Fruit fly (Drosophila melanogaster) whole organism, embryonic: ENCODE data around the gene Rlb1.

Experiments
- Atf-2 ChIP-seq: fragments of 200-800 bp; sonication (Bioruptor generic); optimal IDR thresholded peaks from 2 replicates; lab custom pipeline; 2016; ENCODE audit warnings: missing biosample characterization, missing genetic modification characterization
- Bdp1 ChIP-seq: fragments of 200-800 bp; sonication (Bioruptor generic); optimal IDR thresholded peaks from 3 replicates; lab custom pipeline; 2016; ENCODE audit warnings: missing biosample characterization, missing genetic modification characterization
- C15 ChIP-seq: fragments of 200-800 bp; sonication (Bioruptor generic); IDR thresholded peaks from 3 replicates; pipeline ENCODE4 v1.3.6; 2022; ENCODE audit warnings: missing biosample characterization, missing genetic modification characterization
- CG10267 ChIP-seq: fragments of 200-800 bp; sonication (Bioruptor generic); optimal IDR thresholded peaks from 2 replicates; lab custom pipeline; 2018; ENCODE audit warnings: missing biosample characterization, mild to moderate bottlenecking, missing genetic modification characterization, moderate library complexity
- CG11085 ChIP-seq: fragments of 200-800 bp; sonication (Bioruptor generic); IDR thresholded peaks from 2 replicates; pipeline ENCODE4 v1.3.6; 2022; ENCODE audit warnings: missing biosample characterization, missing genetic modification characterization
- CG11696 ChIP-seq: fragments of 200-800 bp; sonication (Bioruptor generic); IDR thresholded peaks from 2 replicates; pipeline ENCODE4 v1.3.6; 2022; ENCODE audit warnings: missing biosample characterization, missing genetic modification characterization
- CG12659 ChIP-seq: fragments of 200-800 bp; sonication (Bioruptor generic); optimal IDR thresholded peaks from 3 replicates; lab custom pipeline; 2017; ENCODE audit warnings: mild to moderate bottlenecking, missing biosample characterization, missing genetic modification reagents, missing genetic modification characterization
- CG14441 ChIP-seq: fragments of 200-800 bp; sonication (Bioruptor generic); IDR thresholded peaks from 2 replicates; pipeline ENCODE4 v1.3.6; 2022; ENCODE audit warnings: missing biosample characterization, missing genetic modification characterization
- CG15514 ChIP-seq: fragments of 200-800 bp; sonication (Bioruptor generic); optimal IDR thresholded peaks from 3 replicates; lab custom pipeline; 2017; ENCODE audit warnings: missing biosample characterization, missing genetic modification characterization, mild to moderate bottlenecking, moderate library complexity, missing genetic modification reagents
- CG2199 ChIP-seq: fragments of 200-800 bp; sonication (Bioruptor generic); IDR thresholded peaks from 3 replicates; pipeline ENCODE4 v1.3.6; 2022; ENCODE audit warnings: missing biosample characterization, missing genetic modification characterization
- CG30020 ChIP-seq: fragments of 200-800 bp; optimal IDR thresholded peaks from 2 replicates; lab custom pipeline; 2019; ENCODE audit warnings: missing biosample characterization, mild to moderate bottlenecking, missing genetic modification characterization, moderate library complexity
- CG30431 ChIP-seq: fragments of 200-800 bp; sonication (Bioruptor generic); optimal IDR thresholded peaks from 2 replicates; lab custom pipeline; 2017; ENCODE audit warnings: missing biosample characterization, missing genetic modification characterization
- CG43689 ChIP-seq: fragments of 200-800 bp; sonication (Bioruptor generic); IDR thresholded peaks from 2 replicates; pipeline ENCODE4 v1.3.6; 2022; ENCODE audit warnings: missing biosample characterization, missing genetic modification characterization
- CG7745 ChIP-seq: fragments of 200-800 bp; sonication (Bioruptor generic); optimal IDR thresholded peaks from 2 replicates; lab custom pipeline; 2018; ENCODE audit warnings: missing biosample characterization, mild to moderate bottlenecking, missing genetic modification characterization, moderate library complexity
- CG7786 ChIP-seq: fragments of 200-800 bp; sonication (Bioruptor generic); optimal IDR thresholded peaks from 2 replicates; lab custom pipeline; 2016; ENCODE audit warnings: missing biosample characterization, missing genetic modification characterization
- CG7839 ChIP-seq: fragments of 200-800 bp; sonication (Bioruptor generic); optimal IDR thresholded peaks from 3 replicates; lab custom pipeline; 2018; ENCODE audit warnings: missing biosample characterization, mild to moderate bottlenecking, missing genetic modification characterization, moderate library complexity
- CG9215 ChIP-seq: fragments of 200-800 bp; sonication (Bioruptor generic); IDR thresholded peaks from 2 replicates; pipeline ENCODE4 v1.3.6; 2022; ENCODE audit warnings: missing biosample characterization, missing genetic modification characterization
- Hr78 ChIP-seq, 2 experiments: fragments of 200-800 bp in 1 of 2; fragments of >200 bp in 1 of 2; sonication (Bioruptor generic) in 1 of 2; optimal IDR thresholded peaks; 2 replicates each; lab custom pipeline; 2017 to 2019; ENCODE audit warnings: missing biosample characterization in 2 of 2, missing genetic modification characterization in 2 of 2, mild to moderate bottlenecking in 1 of 2, moderate library complexity in 1 of 2
- Lpt ChIP-seq: fragments of >200 bp; optimal IDR thresholded peaks from 2 replicates; lab custom pipeline; 2018; ENCODE audit warnings: missing biosample characterization, missing genetic modification characterization
- Mrtf ChIP-seq: fragments of 200-800 bp; sonication (Bioruptor generic); IDR thresholded peaks from 3 replicates; pipeline ENCODE4 v1.3.6; 2022; ENCODE audit warnings: missing biosample characterization, missing genetic modification characterization
- NK7.1 ChIP-seq: fragments of 200-800 bp; sonication (Bioruptor generic); optimal IDR thresholded peaks from 3 replicates; lab custom pipeline; 2016; ENCODE audit warnings: missing biosample characterization, missing genetic modification characterization
- PHDP ChIP-seq: fragments of 200-800 bp; sonication (Bioruptor generic); optimal IDR thresholded peaks from 3 replicates; lab custom pipeline; 2018; ENCODE audit warnings: missing biosample characterization, mild to moderate bottlenecking, missing genetic modification characterization, moderate library complexity
- Pdp1 ChIP-seq, 2 experiments: fragments of 200-800 bp; sonication (Bioruptor generic); optimal IDR thresholded peaks; 3 replicates each; lab custom pipeline; 2016; ENCODE audit warnings: missing biosample characterization in 2 of 2, missing genetic modification characterization in 2 of 2, mild to moderate bottlenecking in 1 of 2, moderate library complexity in 1 of 2
- Poxn ChIP-seq: fragments of 200-800 bp; sonication (Bioruptor generic); IDR thresholded peaks from 2 replicates; pipeline ENCODE4 v1.3.6; 2022; ENCODE audit warnings: missing biosample characterization, missing genetic modification characterization
- YL-1 ChIP-seq: fragments of 200-800 bp; sonication (Bioruptor generic); optimal IDR thresholded peaks from 3 replicates; lab custom pipeline; 2017; ENCODE audit warnings: missing biosample characterization, mild to moderate bottlenecking, missing genetic modification characterization
- cato ChIP-seq: fragments of 200-800 bp; sonication (Bioruptor generic); optimal IDR thresholded peaks from 2 replicates; lab custom pipeline; 2016; ENCODE audit warnings: missing biosample characterization, missing genetic modification characterization, borderline replicate concordance
- caup ChIP-seq: fragments of 200-800 bp; sonication (Bioruptor generic); optimal IDR thresholded peaks from 3 replicates; lab custom pipeline; 2017; ENCODE audit warnings: missing biosample characterization, mild to moderate bottlenecking, missing genetic modification characterization, moderate library complexity; ENCODE audit not compliant: severe bottlenecking
- chinmo ChIP-seq: fragments of 200-800 bp; sonication (Bioruptor generic); IDR thresholded peaks from 4 replicates; pipeline ENCODE4 v1.3.6; 2022; ENCODE audit warnings: missing biosample characterization, missing genetic modification characterization; ENCODE audit not compliant: partially characterized antibody
- croc ChIP-seq: fragments of 200-800 bp; sonication (Bioruptor generic); conservative IDR thresholded peaks from 3 replicates; pipeline ENCODE4 v1.3.6; 2022; ENCODE audit warnings: missing biosample characterization, missing genetic modification characterization
- crp ChIP-seq, 2 experiments: fragments of 200-800 bp; sonication (Bioruptor generic); optimal IDR thresholded peaks; 2 replicates in 1 of 2; 3 replicates in 1 of 2; lab custom pipeline; 2017; ENCODE audit warnings: missing biosample characterization in 2 of 2, missing genetic modification characterization in 2 of 2, mild to moderate bottlenecking in 1 of 2, moderate library complexity in 1 of 2
- cwo ChIP-seq: fragments of 200-800 bp; sonication (Bioruptor generic); optimal IDR thresholded peaks from 3 replicates; lab custom pipeline; 2017; ENCODE audit warnings: missing biosample characterization, missing genetic modification characterization, mild to moderate bottlenecking, moderate library complexity, missing genetic modification reagents
- gce ChIP-seq: fragments of 200-800 bp; sonication (Bioruptor generic); IDR thresholded peaks from 3 replicates; pipeline ENCODE4 v1.3.6; 2022; ENCODE audit warnings: missing biosample characterization, missing genetic modification characterization
- grau ChIP-seq: fragments of 200-800 bp; optimal IDR thresholded peaks from 3 replicates; lab custom pipeline; 2019; ENCODE audit warnings: missing biosample characterization, mild to moderate bottlenecking, missing genetic modification characterization, moderate library complexity
- grn ChIP-seq: fragments of 200-800 bp; sonication (Bioruptor generic); optimal IDR thresholded peaks from 3 replicates; lab custom pipeline; 2017; ENCODE audit warnings: missing biosample characterization, missing genetic modification characterization
- gsb ChIP-seq: fragments of 200-800 bp; sonication (Bioruptor generic); IDR thresholded peaks from 2 replicates; pipeline ENCODE4 v1.3.6; 2022; ENCODE audit warnings: missing biosample characterization, missing genetic modification characterization
- her ChIP-seq: fragments of 200-800 bp; sonication (Bioruptor generic); optimal IDR thresholded peaks from 2 replicates; lab custom pipeline; 2016; ENCODE audit warnings: missing biosample characterization, missing genetic modification characterization
- ken ChIP-seq: fragments of 200-800 bp; sonication (Bioruptor generic); IDR thresholded peaks from 3 replicates; pipeline ENCODE4 v1.3.6; 2022; ENCODE audit warnings: missing biosample characterization, missing genetic modification characterization
- kni ChIP-seq: fragments of 200-800 bp; sonication (Bioruptor generic); optimal IDR thresholded peaks from 3 replicates; lab custom pipeline; 2017; ENCODE audit warnings: mild to moderate bottlenecking, missing biosample characterization, missing genetic modification reagents, missing genetic modification characterization
- nau ChIP-seq: fragments of 200-800 bp; sonication (Bioruptor generic); optimal IDR thresholded peaks from 3 replicates; lab custom pipeline; 2017; ENCODE audit warnings: missing biosample characterization, mild to moderate bottlenecking, missing genetic modification characterization, missing genetic modification reagents
- onecut ChIP-seq: fragments of 200-800 bp; sonication (Bioruptor generic); IDR thresholded peaks from 2 replicates; pipeline ENCODE4 v1.3.6; 2022; ENCODE audit warnings: missing biosample characterization, missing genetic modification characterization
- phol ChIP-seq: fragments of 200-800 bp; sonication (Bioruptor generic); optimal IDR thresholded peaks from 3 replicates; lab custom pipeline; 2018; ENCODE audit warnings: missing biosample characterization, mild to moderate bottlenecking, missing genetic modification characterization, moderate library complexity
- pzg ChIP-seq: fragments of 200-800 bp; sonication (Bioruptor generic); optimal IDR thresholded peaks from 3 replicates; lab custom pipeline; 2018; ENCODE audit warnings: missing biosample characterization, mild to moderate bottlenecking, missing genetic modification characterization, moderate library complexity
- seq ChIP-seq: fragments of 200-800 bp; sonication (Bioruptor generic); IDR thresholded peaks from 2 replicates; pipeline ENCODE4 v1.3.6; 2022; ENCODE audit warnings: missing biosample characterization, missing genetic modification characterization
- slou ChIP-seq: fragments of 200-800 bp; sonication (Bioruptor generic); optimal IDR thresholded peaks from 3 replicates; lab custom pipeline; 2016; ENCODE audit warnings: missing biosample characterization, missing genetic modification characterization
- sna ChIP-seq: fragments of 200-800 bp; sonication (Bioruptor generic); IDR thresholded peaks from 2 replicates; pipeline ENCODE4 v1.3.6; 2022; ENCODE audit warnings: missing biosample characterization, missing genetic modification characterization; ENCODE audit not compliant: partially characterized antibody
- sug ChIP-seq: fragments of 200-800 bp; optimal IDR thresholded peaks from 2 replicates; lab custom pipeline; 2019; ENCODE audit warnings: missing biosample characterization, mild to moderate bottlenecking, missing genetic modification characterization, moderate library complexity
- wdn ChIP-seq: fragments of 200-800 bp; sonication (Bioruptor generic); IDR thresholded peaks from 2 replicates; pipeline ENCODE4 v1.3.6; 2022; ENCODE audit warnings: missing biosample characterization, missing genetic modification characterization
- wor ChIP-seq: fragments of 200-800 bp; sonication (Bioruptor generic); IDR thresholded peaks from 2 replicates; pipeline ENCODE4 v1.3.6; 2022; ENCODE audit warnings: missing biosample characterization, missing genetic modification characterization
- zf30C ChIP-seq: fragments of 200-800 bp; sonication (Bioruptor generic); optimal IDR thresholded peaks from 3 replicates; lab custom pipeline; 2018; ENCODE audit warnings: missing biosample characterization, mild to moderate bottlenecking, missing genetic modification characterization

Gene Rlb1

DNA sequence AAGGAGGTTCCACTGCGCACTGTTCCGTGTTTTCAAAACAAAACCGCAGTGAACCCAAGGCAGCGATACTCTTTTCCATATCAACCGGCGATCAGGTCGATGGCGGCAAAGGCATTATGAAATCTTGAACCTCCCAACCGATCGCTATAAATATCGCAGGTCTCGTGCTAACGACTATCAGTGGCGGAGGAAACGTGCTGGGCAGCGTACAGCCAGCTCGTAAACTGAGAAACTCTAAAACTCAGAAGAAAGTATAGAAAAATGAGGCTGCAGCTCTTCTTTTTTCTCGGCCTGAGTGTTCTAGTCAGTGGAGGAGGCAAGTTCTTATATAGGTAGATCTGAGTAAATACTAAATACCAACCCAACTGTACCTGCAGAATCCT, 18.5 kb upstream of the Rlb1 start, which contains the start of gene phu:
phu (plus strand) TSS at position 175 of the 383 bp plus-strand sequence.
- peak; percentile 96 for TF ChIP-seq cwo (GFP tag; lab: Kevin White, UChicago)
- TF ChIP-seq NK7.1 (GFP tag; lab: Kevin White, UChicago): no peak
- no peak for TF ChIP-seq her (GFP tag; lab: Kevin White, UChicago)
- no peak for TF ChIP-seq wdn
- TF ChIP-seq wor (GFP tag; lab: Robert Waterston, UW): no peak
- TF ChIP-seq croc (GFP tag; lab: Robert Waterston, UW): 0 out of 3 replicates have a peak, but pooled peaks have one; percentile 8
- no peak for TF ChIP-seq CG11696
- peak; percentile 39 for TF ChIP-seq grn (GFP tag; lab: Kevin White, UChicago)
- TF ChIP-seq sug: peak; percentile 1
- TF ChIP-seq CG2199 (GFP tag; lab: Robert Waterston, UW): 0 out of 3 replicates have a peak, but pooled peaks have one; percentile 9
- no peak for TF ChIP-seq YL-1 (GFP tag; lab: Kevin White, UChicago)
- TF ChIP-seq kni (GFP tag; lab: Kevin White, UChicago): no peak
- 0 out of 4 replicates have a peak, but pooled peaks have one; percentile 27 for TF ChIP-seq chinmo
- TF ChIP-seq Pdp1 (GFP tag; optimal IDR thresholded peaks at IDR 0.05; lab: Kevin White, UChicago): peak in 1 of 2 experiments; percentile 42
- peak in 1 of 2 experiments; percentile 39 for TF ChIP-seq Hr78 (GFP tag; optimal IDR thresholded peaks at IDR 0.05; lab: Kevin White, UChicago)
- TF ChIP-seq CG7839 (tag; lab: Kevin White, UChicago): peak; percentile 24
- no peak for TF ChIP-seq Mrtf

DNA sequence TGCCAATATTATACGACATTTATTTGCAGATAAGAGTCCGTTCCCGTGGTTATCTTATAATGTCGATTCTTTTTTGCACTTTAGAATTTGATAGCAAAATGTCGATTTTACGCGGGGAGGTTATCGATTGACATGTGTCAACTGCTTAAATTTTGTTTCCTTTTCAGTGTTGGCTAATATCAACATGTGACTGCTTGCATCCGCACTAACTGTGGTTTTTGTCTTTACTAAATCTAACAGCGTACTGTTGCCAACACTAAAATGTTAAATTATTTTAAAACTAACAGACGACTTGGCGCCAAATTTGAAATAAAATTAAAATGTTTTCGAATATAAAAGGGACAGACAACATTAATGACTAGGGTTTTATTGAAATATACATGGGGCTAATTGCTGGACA, 16.4 kb upstream of the Rlb1 start:
- TF ChIP-seq sna: peak; percentile 70
- peak; percentile 81 for TF ChIP-seq phol
- no peak for TF ChIP-seq gsb (GFP tag; lab: Robert Waterston, UW)
- TF ChIP-seq CG11085 (GFP tag; lab: Robert Waterston, UW): peak; percentile 78
- TF ChIP-seq Lpt (GFP tag; lab: Kevin White, UChicago): no peak
- no peak for TF ChIP-seq gce (GFP tag; lab: Robert Waterston, UW)
- no peak for TF ChIP-seq CG7745 (tag; lab: Kevin White, UChicago)
- TF ChIP-seq crp (GFP tag; optimal IDR thresholded peaks at IDR 0.05; lab: Kevin White, UChicago): peak in 1 of 2 experiments; percentile 3
- TF ChIP-seq CG12659 (GFP tag; lab: Kevin White, UChicago): peak; percentile 83
- no peak for TF ChIP-seq nau (GFP tag; lab: Kevin White, UChicago)
- peak; percentile 99 for TF ChIP-seq CG10267 (tag; lab: Kevin White, UChicago)
- peak; percentile 76 for TF ChIP-seq slou (GFP tag; lab: Kevin White, UChicago)
- peak; percentile 62 for TF ChIP-seq NK7.1 (GFP tag; lab: Kevin White, UChicago)
- no peak for TF ChIP-seq CG30431
- TF ChIP-seq ken (GFP tag; lab: Robert Waterston, UW): peak; percentile 85
- peak; percentile 99 for TF ChIP-seq pzg (GFP tag; lab: Kevin White, UChicago)
- TF ChIP-seq Bdp1 (GFP tag; lab: Kevin White, UChicago): peak; percentile 55
- TF ChIP-seq zf30C: no peak
- no peak for TF ChIP-seq Poxn (GFP tag; lab: Robert Waterston, UW)
- TF ChIP-seq CG9215: peak; percentile 74
- TF ChIP-seq CG7786: peak; percentile 82
- TF ChIP-seq CG15514 (GFP tag; lab: Kevin White, UChicago): peak; percentile 91
- TF ChIP-seq CG30020: peak; percentile 2
- TF ChIP-seq cato (GFP tag; lab: Kevin White, UChicago): no peak
- TF ChIP-seq seq (GFP tag; lab: Robert Waterston, UW): no peak
- TF ChIP-seq CG14441 (GFP tag; lab: Robert Waterston, UW): peak; percentile 19; the same call in 1 of the 2 replicates
- TF ChIP-seq C15 (GFP tag; lab: Robert Waterston, UW): no peak
- no peak for TF ChIP-seq CG43689 (GFP tag; lab: Robert Waterston, UW)
- no peak for TF ChIP-seq onecut (GFP tag; lab: Robert Waterston, UW)
- peak; percentile 58 for TF ChIP-seq PHDP (tag; lab: Kevin White, UChicago)
- TF ChIP-seq grau (tag; lab: Kevin White, UChicago): peak; percentile 69
- TF ChIP-seq Atf-2 (GFP tag; lab: Kevin White, UChicago): peak; percentile 39
- TF ChIP-seq caup (GFP tag; lab: Kevin White, UChicago): peak; percentile 74
